Worm (Caenorhabditis elegans) whole organism, L1 larva: ENCODE measurements around the gene unc-2.

Source experiments
- F16B12.6 ChIP-seq: fragments of 150-350 bp; optimal IDR thresholded peaks from 2 replicates; lab custom pipeline; 2014; ENCODE audit warnings: missing biosample characterization, missing genetic modification characterization
- aha-1 ChIP-seq: fragments of 150-350 bp; optimal IDR thresholded peaks from 2 replicates; lab custom pipeline; 2014; ENCODE audit warnings: missing biosample characterization, missing genetic modification characterization
- alr-1 ChIP-seq: fragments of 200-800 bp; sonication (Bioruptor generic); optimal IDR thresholded peaks from 2 replicates; lab custom pipeline; 2018; ENCODE audit warnings: borderline replicate concordance, mild to moderate bottlenecking, missing genetic modification characterization, missing compliant biosample characterization
- aly-2 ChIP-seq: fragments of 150-350 bp; optimal IDR thresholded peaks from 2 replicates; lab custom pipeline; 2014; ENCODE audit warnings: missing biosample characterization, missing genetic modification characterization
- blmp-1 ChIP-seq: fragments of 150-350 bp; optimal IDR thresholded peaks from 2 replicates; lab custom pipeline; 2014; ENCODE audit warnings: missing biosample characterization, missing genetic modification characterization
- ceh-8 ChIP-seq: fragments of 200-800 bp; sonication (Bioruptor generic); optimal IDR thresholded peaks from 2 replicates; lab custom pipeline; 2018; ENCODE audit warnings: mild to moderate bottlenecking, missing genetic modification characterization, moderate library complexity, missing compliant biosample characterization
- ceh-88 ChIP-seq: fragments of 200-800 bp; sonication (Bioruptor generic); IDR thresholded peaks from 2 replicates; pipeline ENCODE4 v1.3.6; 2022; ENCODE audit warnings: missing genetic modification characterization, missing compliant biosample characterization
- ceh-90 ChIP-seq: sonication (generic microtip); optimal IDR thresholded peaks from 2 replicates; lab custom pipeline; 2016; ENCODE audit warnings: missing genetic modification characterization, missing compliant biosample characterization
- dsc-1 ChIP-seq: sonication (generic microtip); optimal IDR thresholded peaks from 2 replicates; lab custom pipeline; 2016; ENCODE audit warnings: mild to moderate bottlenecking, missing genetic modification characterization, missing compliant biosample characterization
- efl-1 ChIP-seq, 4 experiments: fragments of 150-350 bp; optimal IDR thresholded peaks in 3 of 4; peaks in 1 of 4; 1 replicate in 1 of 4; 2 replicates in 3 of 4; lab custom pipeline; 2014; ENCODE audit warnings: missing biosample characterization in 2 of 4, missing genetic modification characterization in 2 of 4, missing genetic modification reagents in 2 of 4
- efl-3 ChIP-seq: fragments of 200-800 bp; sonication (Bioruptor generic); optimal IDR thresholded peaks from 2 replicates; lab custom pipeline; 2018; ENCODE audit warnings: mild to moderate bottlenecking, missing genetic modification characterization, missing compliant biosample characterization
- egl-13 ChIP-seq: sonication (generic microtip); optimal IDR thresholded peaks from 2 replicates; lab custom pipeline; 2016; ENCODE audit warnings: missing genotype, missing genetic modification reagents, missing genetic modification characterization, missing compliant biosample characterization
- elt-2 ChIP-seq: sonication (generic microtip); optimal IDR thresholded peaks from 2 replicates; lab custom pipeline; 2016; ENCODE audit warnings: missing genetic modification characterization, mild to moderate bottlenecking, inconsistent platforms, missing compliant biosample characterization, missing genetic modification reagents
- fkh-4 ChIP-seq: sonication (generic microtip); optimal IDR thresholded peaks from 2 replicates; lab custom pipeline; 2016; ENCODE audit warnings: missing compliant biosample characterization, missing genetic modification characterization, borderline replicate concordance
- grh-1 ChIP-seq: fragments of 200-800 bp; sonication (Bioruptor generic); IDR thresholded peaks from 2 replicates; pipeline ENCODE4 v1.3.6; 2022; ENCODE audit warnings: missing genetic modification reagents, missing genetic modification characterization, missing compliant biosample characterization
- hpl-2 ChIP-seq: fragments of 150-350 bp; optimal IDR thresholded peaks from 2 replicates; lab custom pipeline; 2014; ENCODE audit warnings: missing biosample characterization, missing genetic modification reagents, missing genetic modification characterization
- jun-1 ChIP-seq: fragments of 150-350 bp; optimal IDR thresholded peaks from 2 replicates; lab custom pipeline; 2014; ENCODE audit warnings: missing biosample characterization, missing genetic modification reagents, missing genetic modification characterization
- lin-13 ChIP-seq: fragments of 150-350 bp; optimal IDR thresholded peaks from 2 replicates; lab custom pipeline; 2014; ENCODE audit warnings: missing biosample characterization, missing genetic modification reagents, missing genetic modification characterization
- lin-14 ChIP-seq: fragments of 200-800 bp; sonication (Bioruptor generic); optimal IDR thresholded peaks from 2 replicates; lab custom pipeline; 2018; ENCODE audit warnings: mild to moderate bottlenecking, missing genetic modification characterization, moderate library complexity, missing compliant biosample characterization
- mdl-1 ChIP-seq, 2 experiments: fragments of 150-350 bp; optimal IDR thresholded peaks; 2 replicates each; lab custom pipeline; 2014 to 2017; ENCODE audit warnings: missing biosample characterization in 2 of 2, missing genetic modification characterization in 2 of 2, inconsistent platforms in 1 of 2
- mep-1 ChIP-seq: fragments of 150-350 bp; optimal IDR thresholded peaks from 2 replicates; lab custom pipeline; 2014; ENCODE audit warnings: missing biosample characterization, missing genetic modification characterization
- nhr-12 ChIP-seq: sonication (generic microtip); optimal IDR thresholded peaks from 2 replicates; lab custom pipeline; 2017; ENCODE audit warnings: missing biosample characterization, missing genetic modification characterization
- nhr-20 ChIP-seq: sonication (generic microtip); optimal IDR thresholded peaks from 2 replicates; lab custom pipeline; 2016; ENCODE audit warnings: mild to moderate bottlenecking, missing genetic modification characterization, missing compliant biosample characterization
- nhr-28 ChIP-seq: fragments of 150-350 bp; optimal IDR thresholded peaks from 2 replicates; lab custom pipeline; 2014; ENCODE audit warnings: missing biosample characterization, missing genetic modification characterization
- nhr-47 ChIP-seq: sonication (generic microtip); optimal IDR thresholded peaks from 2 replicates; lab custom pipeline; 2016; ENCODE audit warnings: mild to moderate bottlenecking, missing genetic modification characterization, moderate library complexity, missing compliant biosample characterization
- nhr-71 ChIP-seq: sonication (generic microtip); optimal IDR thresholded peaks from 2 replicates; lab custom pipeline; 2016; ENCODE audit warnings: mild to moderate bottlenecking, missing genetic modification characterization, moderate library complexity, missing compliant biosample characterization
- nhr-84 ChIP-seq: sonication (generic microtip); optimal IDR thresholded peaks from 2 replicates; lab custom pipeline; 2017; ENCODE audit warnings: missing biosample characterization, missing genetic modification characterization
- rnt-1 ChIP-seq: sonication (generic microtip); optimal IDR thresholded peaks from 2 replicates; lab custom pipeline; 2016; ENCODE audit warnings: mild to moderate bottlenecking, missing genetic modification characterization, moderate library complexity, missing compliant biosample characterization
- skn-1 ChIP-seq: fragments of 150-350 bp; optimal IDR thresholded peaks from 2 replicates; lab custom pipeline; 2014; ENCODE audit warnings: missing biosample characterization, missing genetic modification characterization
- snu-23 ChIP-seq: sonication (generic microtip); optimal IDR thresholded peaks from 2 replicates; lab custom pipeline; 2016; ENCODE audit warnings: missing genetic modification characterization, missing compliant biosample characterization
- sox-4 ChIP-seq: sonication (generic microtip); optimal IDR thresholded peaks from 2 replicates; lab custom pipeline; 2016; ENCODE audit warnings: missing genetic modification characterization, missing compliant biosample characterization
- sptf-1 ChIP-seq: fragments of 150-350 bp; optimal IDR thresholded peaks from 2 replicates; lab custom pipeline; 2014; ENCODE audit warnings: missing biosample characterization, missing genetic modification characterization
- swsn-7 ChIP-seq: sonication (generic microtip); optimal IDR thresholded peaks from 2 replicates; lab custom pipeline; 2016; ENCODE audit warnings: missing genetic modification characterization, missing compliant biosample characterization
- tlp-1 ChIP-seq: fragments of 150-350 bp; optimal IDR thresholded peaks from 2 replicates; lab custom pipeline; 2014; ENCODE audit warnings: missing biosample characterization, missing genetic modification characterization
- unc-30 ChIP-seq: sonication (generic microtip); optimal IDR thresholded peaks from 2 replicates; lab custom pipeline; 2017; ENCODE audit warnings: missing biosample characterization, missing genetic modification characterization
- unc-62 ChIP-seq: fragments of 150-350 bp; optimal IDR thresholded peaks from 2 replicates; lab custom pipeline; 2014; ENCODE audit warnings: missing biosample characterization, missing genetic modification reagents, missing genetic modification characterization
- unc-98 ChIP-seq: fragments of 200-800 bp; sonication (Bioruptor generic); IDR thresholded peaks from 2 replicates; pipeline ENCODE4 v1.3.6; 2022; ENCODE audit warnings: missing genetic modification characterization, missing compliant biosample characterization
- vab-15 ChIP-seq: sonication (generic microtip); optimal IDR thresholded peaks from 2 replicates; lab custom pipeline; 2017; ENCODE audit warnings: missing genotype, mild to moderate bottlenecking, missing genetic modification characterization, missing compliant biosample characterization
- ztf-11 ChIP-seq, 2 experiments: sonication (generic microtip); optimal IDR thresholded peaks; 2 replicates each; lab custom pipeline; 2016 to 2017; ENCODE audit warnings: missing genetic modification characterization in 2 of 2, missing biosample characterization in 1 of 2, missing compliant biosample characterization in 1 of 2

Gene unc-2

ce11 chrX:2703887-2704286 is 59.4 kb downstream of the unc-2 start:
- TF ChIP-seq jun-1 (tag; lab: Kevin White, UChicago) = no peak
- peak; percentile 22 for TF ChIP-seq elt-2 (tag; lab: Kevin White, UChicago)
- TF ChIP-seq dsc-1 = no peak
- TF ChIP-seq tlp-1 (tag; lab: Kevin White, UChicago) = no peak
- no peak for TF ChIP-seq egl-13 (tag; lab: Kevin White, UChicago)
- no peak for TF ChIP-seq unc-98 (GFP tag; lab: Robert Waterston, UW)
- peak; percentile 24 for TF ChIP-seq blmp-1
- no peak for TF ChIP-seq mdl-1 (tag; optimal IDR thresholded peaks at IDR 0.05; lab: Kevin White, UChicago)
- peak; percentile 2 for TF ChIP-seq mep-1 (tag; lab: Kevin White, UChicago)
- TF ChIP-seq ceh-90 (tag; lab: Kevin White, UChicago) = no peak
- no peak for TF ChIP-seq nhr-84 (tag; lab: Kevin White, UChicago)
- TF ChIP-seq swsn-7 = no peak
- TF ChIP-seq rnt-1 (tag; lab: Kevin White, UChicago) = peak; percentile 14
- no peak for TF ChIP-seq nhr-28 (tag; lab: Kevin White, UChicago)

ce11 chrX:2700649-2701048 is 62.7 kb downstream of the unc-2 start:
- peak; percentile 7 for TF ChIP-seq blmp-1
- TF ChIP-seq lin-14 (GFP tag; lab: Kevin White, UChicago) = peak; percentile 15
- no peak for TF ChIP-seq fkh-4 (tag; lab: Kevin White, UChicago)

- TF ChIP-seq skn-1 (tag; lab: Kevin White, UChicago) (peak; percentile 41), snu-23 (GFP tag; lab: Kevin White, UChicago) (no peak), sox-4 (tag; lab: Kevin White, UChicago) (no peak), nhr-12 (tag; lab: Kevin White, UChicago) (no peak), lin-13 (GFP tag; lab: Kevin White, UChicago) (no peak), unc-98 (GFP tag; lab: Robert Waterston, UW) (no peak), efl-1 (optimal IDR thresholded peaks at IDR 0.05; lab: Kevin White, UChicago) (no peak), efl-1 (GFP tag; optimal IDR thresholded peaks at IDR 0.05 in 1 of 2; lab: Kevin White, UChicago) (no peak), ceh-90 (tag; lab: Kevin White, UChicago) (no peak), unc-30 (tag; lab: Kevin White, UChicago) (no peak), elt-2 (tag; lab: Kevin White, UChicago) (peak; percentile 50)
Observed at ce11 chrX:2698197-2698800, 65.0 kb downstream of the unc-2 start.

- no peak for TF ChIP-seq grh-1
- no peak for TF ChIP-seq efl-3 (GFP tag; lab: Kevin White, UChicago)
- TF ChIP-seq nhr-84 (tag; lab: Kevin White, UChicago) = no peak
- no peak for TF ChIP-seq aly-2
- no peak for TF ChIP-seq ceh-88 (GFP tag; lab: Robert Waterston, UW)
- TF ChIP-seq hpl-2 (GFP tag; lab: Kevin White, UChicago) = no peak
- no peak for TF ChIP-seq unc-62 (GFP tag; lab: Kevin White, UChicago)
- TF ChIP-seq alr-1 = no peak
- TF ChIP-seq ceh-8 = no peak
- no peak for TF ChIP-seq sptf-1 (tag; lab: Kevin White, UChicago)
- no peak for TF ChIP-seq dsc-1
- no peak for TF ChIP-seq aha-1 (tag; lab: Kevin White, UChicago)
- no peak for TF ChIP-seq unc-30 (tag; lab: Kevin White, UChicago)
- TF ChIP-seq nhr-20 = no peak
- no peak for TF ChIP-seq nhr-47 (tag; lab: Kevin White, UChicago)
- no peak for TF ChIP-seq F16B12.6 (tag; lab: Kevin White, UChicago)
- TF ChIP-seq vab-15 (tag; lab: Kevin White, UChicago) = no peak
- no peak for TF ChIP-seq nhr-71 (tag; lab: Kevin White, UChicago)
- no peak for TF ChIP-seq ztf-11 (tag; optimal IDR thresholded peaks at IDR 0.05; lab: Kevin White, UChicago)
Observed at ce11 chrX:2697645-2698044, 65.7 kb downstream of the unc-2 start.
